Fruit fly (Drosophila melanogaster) whole organism, embryonic: ENCODE results near the gene Dis3l2.

Experiments
- Adf1 ChIP-seq: fragments of 200-800 bp; sonication (Bioruptor generic); IDR thresholded peaks from 2 replicates; pipeline ENCODE4 v1.3.6; 2022; ENCODE audit warnings: missing biosample characterization, missing genetic modification characterization
- Bteb2 ChIP-seq: fragments of 200-800 bp; sonication (Bioruptor generic); optimal IDR thresholded peaks from 2 replicates; lab custom pipeline; 2016; ENCODE audit warnings: missing biosample characterization, missing genetic modification characterization
- CG10321 ChIP-seq: fragments of 200-800 bp; sonication (Bioruptor generic); IDR thresholded peaks from 2 replicates; pipeline ENCODE4 v1.3.6; 2022; ENCODE audit warnings: missing biosample characterization, missing genetic modification characterization
- CG12071 ChIP-seq: fragments of 200-800 bp; sonication (Bioruptor generic); optimal IDR thresholded peaks from 3 replicates; lab custom pipeline; 2018; ENCODE audit warnings: missing biosample characterization, mild to moderate bottlenecking, missing genetic modification characterization
- CG1233 ChIP-seq: fragments of 200-800 bp; sonication (Bioruptor generic); optimal IDR thresholded peaks from 4 replicates; lab custom pipeline; 2018; ENCODE audit warnings: missing biosample characterization, mild to moderate bottlenecking, missing genetic modification characterization
- CG14441 ChIP-seq: fragments of 200-800 bp; sonication (Bioruptor generic); IDR thresholded peaks from 2 replicates; pipeline ENCODE4 v1.3.6; 2022; ENCODE audit warnings: missing biosample characterization, missing genetic modification characterization
- CG1602 ChIP-seq: fragments of 200-800 bp; sonication (Bioruptor generic); optimal IDR thresholded peaks from 3 replicates; lab custom pipeline; 2016; ENCODE audit warnings: missing biosample characterization, missing genetic modification characterization
- CG17186 ChIP-seq: fragments of 200-800 bp; sonication (Bioruptor generic); optimal IDR thresholded peaks from 3 replicates; lab custom pipeline; 2017; ENCODE audit warnings: missing biosample characterization, missing genetic modification reagents, missing genetic modification characterization
- CG1792 ChIP-seq: fragments of 200-800 bp; sonication (Bioruptor generic); optimal IDR thresholded peaks from 2 replicates; lab custom pipeline; 2016; ENCODE audit warnings: missing biosample characterization, missing genetic modification characterization
- CG2678 ChIP-seq: fragments of 200-800 bp; sonication (Bioruptor generic); optimal IDR thresholded peaks from 3 replicates; lab custom pipeline; 2019; ENCODE audit warnings: missing biosample characterization, mild to moderate bottlenecking, missing genetic modification characterization, moderate library complexity
- CG30403 ChIP-seq: fragments of 200-800 bp; sonication (Bioruptor generic); optimal IDR thresholded peaks from 3 replicates; lab custom pipeline; 2016; ENCODE audit warnings: missing biosample characterization, missing genetic modification characterization
- CG31365 ChIP-seq: fragments of 200-800 bp; sonication (Bioruptor generic); optimal IDR thresholded peaks from 2 replicates; lab custom pipeline; 2018; ENCODE audit warnings: missing biosample characterization, mild to moderate bottlenecking, missing genetic modification characterization
- CG5180 ChIP-seq: fragments of 200-800 bp; sonication (Bioruptor generic); optimal IDR thresholded peaks from 3 replicates; lab custom pipeline; 2017; ENCODE audit warnings: missing biosample characterization, missing genetic modification characterization, mild to moderate bottlenecking, moderate library complexity, missing genetic modification reagents
- CG6254 ChIP-seq: fragments of 200-800 bp; sonication (Bioruptor generic); optimal IDR thresholded peaks from 3 replicates; lab custom pipeline; 2017; ENCODE audit warnings: mild to moderate bottlenecking, missing biosample characterization, missing genetic modification reagents, missing genetic modification characterization
- CG7928 ChIP-seq: fragments of 200-800 bp; sonication (Bioruptor generic); optimal IDR thresholded peaks from 2 replicates; lab custom pipeline; 2017; ENCODE audit warnings: missing biosample characterization, mild to moderate bottlenecking, missing genetic modification characterization
- CG7963 ChIP-seq: fragments of 200-800 bp; sonication (Bioruptor generic); IDR thresholded peaks from 3 replicates; pipeline ENCODE4 v1.3.6; 2022; ENCODE audit warnings: missing biosample characterization, missing genetic modification characterization; ENCODE audit not compliant: partially characterized antibody
- CkIIα-i1 ChIP-seq: fragments of 200-800 bp; sonication (Bioruptor generic); IDR thresholded peaks from 2 replicates; pipeline ENCODE4 v1.3.6; 2022; ENCODE audit warnings: missing biosample characterization, missing genetic modification characterization
- D19B ChIP-seq: fragments of 200-800 bp; sonication (Bioruptor generic); optimal IDR thresholded peaks from 2 replicates; lab custom pipeline; 2017; ENCODE audit warnings: missing biosample characterization, mild to moderate bottlenecking, missing genetic modification characterization
- Deaf1 ChIP-seq: fragments of 200-800 bp; optimal IDR thresholded peaks from 3 replicates; lab custom pipeline; 2019; ENCODE audit warnings: missing biosample characterization, mild to moderate bottlenecking, missing genetic modification characterization, moderate library complexity
- Doc3 ChIP-seq: fragments of 200-800 bp; sonication (Bioruptor generic); IDR thresholded peaks from 3 replicates; pipeline ENCODE4 v1.3.6; 2022; ENCODE audit warnings: missing biosample characterization, missing genetic modification characterization; ENCODE audit not compliant: partially characterized antibody
- Drgx ChIP-seq: fragments of 200-800 bp; sonication (Bioruptor generic); IDR thresholded peaks from 2 replicates; pipeline ENCODE4 v1.3.6; 2022; ENCODE audit warnings: missing biosample characterization, missing genetic modification characterization
- Elba2 ChIP-seq: fragments of 200-800 bp; sonication (Bioruptor generic); optimal IDR thresholded peaks from 3 replicates; lab custom pipeline; 2016; ENCODE audit warnings: missing biosample characterization, missing genetic modification characterization
- H15 ChIP-seq: fragments of 200-800 bp; sonication (Bioruptor generic); IDR thresholded peaks from 3 replicates; pipeline ENCODE4 v1.3.6; 2022; ENCODE audit warnings: missing biosample characterization, missing genetic modification characterization
- HLH54F ChIP-seq: fragments of 200-800 bp; sonication (Bioruptor generic); optimal IDR thresholded peaks from 3 replicates; lab custom pipeline; 2016; ENCODE audit warnings: missing biosample characterization, missing genetic modification characterization
- Hr3 ChIP-seq: fragments of 200-800 bp; sonication (Bioruptor generic); optimal IDR thresholded peaks from 3 replicates; lab custom pipeline; 2016; ENCODE audit warnings: missing biosample characterization, missing genetic modification characterization
- Hr78 ChIP-seq, 2 experiments: fragments of 200-800 bp in 1 of 2; fragments of >200 bp in 1 of 2; sonication (Bioruptor generic) in 1 of 2; optimal IDR thresholded peaks; 2 replicates each; lab custom pipeline; 2017 to 2019; ENCODE audit warnings: missing biosample characterization in 2 of 2, missing genetic modification characterization in 2 of 2, mild to moderate bottlenecking in 1 of 2, moderate library complexity in 1 of 2
- NfI ChIP-seq: fragments of 200-800 bp; sonication (Bioruptor generic); optimal IDR thresholded peaks from 3 replicates; lab custom pipeline; 2018; ENCODE audit warnings: missing biosample characterization, mild to moderate bottlenecking, missing genetic modification characterization, moderate library complexity
- Ssrp ChIP-seq: fragments of 200-800 bp; sonication (Bioruptor generic); optimal IDR thresholded peaks from 2 replicates; lab custom pipeline; 2018; ENCODE audit warnings: missing biosample characterization, mild to moderate bottlenecking, missing genetic modification characterization, moderate library complexity
- Usf ChIP-seq: fragments of 200-800 bp; sonication (Bioruptor generic); optimal IDR thresholded peaks from 2 replicates; lab custom pipeline; 2017; ENCODE audit warnings: missing genotype, missing biosample characterization, missing genetic modification characterization
- Xrp1 ChIP-seq: fragments of 200-800 bp; sonication (Bioruptor generic); IDR thresholded peaks from 2 replicates; pipeline ENCODE4 v1.3.6; 2022; ENCODE audit warnings: missing biosample characterization, missing genetic modification characterization
- ab ChIP-seq: fragments of 200-800 bp; sonication (Bioruptor generic); optimal IDR thresholded peaks from 2 replicates; lab custom pipeline; 2016; ENCODE audit warnings: missing biosample characterization, missing genetic modification characterization
- amos ChIP-seq: fragments of 200-800 bp; sonication (Bioruptor generic); IDR thresholded peaks from 2 replicates; pipeline ENCODE4 v1.3.6; 2022; ENCODE audit warnings: missing biosample characterization, missing genetic modification characterization; ENCODE audit not compliant: partially characterized antibody
- br ChIP-seq: fragments of >200 bp; optimal IDR thresholded peaks from 2 replicates; lab custom pipeline; 2017
- corto ChIP-seq: fragments of 200-800 bp; sonication (Bioruptor generic); optimal IDR thresholded peaks from 2 replicates; lab custom pipeline; 2016; ENCODE audit warnings: missing biosample characterization, mild to moderate bottlenecking, missing genetic modification characterization, moderate library complexity
- disco-r ChIP-seq: fragments of 200-800 bp; sonication (Bioruptor generic); optimal IDR thresholded peaks from 2 replicates; lab custom pipeline; 2016; ENCODE audit warnings: missing biosample characterization, missing genetic modification characterization
- esg ChIP-seq: fragments of 200-800 bp; sonication (Bioruptor generic); conservative IDR thresholded peaks from 2 replicates; pipeline ENCODE4 v1.3.6; 2022; ENCODE audit warnings: missing biosample characterization, missing genetic modification characterization
- fd64A ChIP-seq: fragments of 200-800 bp; sonication (Bioruptor generic); optimal IDR thresholded peaks from 3 replicates; lab custom pipeline; 2018; ENCODE audit warnings: missing biosample characterization, mild to moderate bottlenecking, missing genetic modification characterization
- grau ChIP-seq: fragments of 200-800 bp; optimal IDR thresholded peaks from 3 replicates; lab custom pipeline; 2019; ENCODE audit warnings: missing biosample characterization, mild to moderate bottlenecking, missing genetic modification characterization, moderate library complexity
- gsb-n ChIP-seq: fragments of 200-800 bp; sonication (Bioruptor generic); optimal IDR thresholded peaks from 3 replicates; lab custom pipeline; 2018; ENCODE audit warnings: missing biosample characterization, mild to moderate bottlenecking, missing genetic modification characterization
- hb ChIP-seq: fragments of 200-800 bp; sonication (Bioruptor generic); IDR thresholded peaks from 3 replicates; pipeline ENCODE4 v1.3.6; 2022; ENCODE audit warnings: missing biosample characterization, missing genetic modification characterization; ENCODE audit not compliant: partially characterized antibody
- kah ChIP-seq: fragments of 200-800 bp; sonication (Bioruptor generic); optimal IDR thresholded peaks from 2 replicates; lab custom pipeline; 2018; ENCODE audit warnings: missing biosample characterization, mild to moderate bottlenecking, missing genetic modification characterization
- kay ChIP-seq: fragments of 200-800 bp; sonication (Bioruptor generic); optimal IDR thresholded peaks from 2 replicates; lab custom pipeline; 2016; ENCODE audit warnings: missing biosample characterization, missing genetic modification characterization
- nom ChIP-seq: fragments of 200-800 bp; sonication (Bioruptor generic); optimal IDR thresholded peaks from 2 replicates; lab custom pipeline; 2017; ENCODE audit warnings: missing biosample characterization, missing genetic modification characterization, mild to moderate bottlenecking, moderate library complexity, missing genetic modification reagents
- odd ChIP-seq: fragments of 200-800 bp; sonication (Bioruptor generic); optimal IDR thresholded peaks from 2 replicates; lab custom pipeline; 2017; ENCODE audit warnings: missing biosample characterization, mild to moderate bottlenecking, missing genetic modification characterization
- ranshi ChIP-seq: fragments of 200-800 bp; sonication (Bioruptor generic); IDR thresholded peaks from 2 replicates; pipeline ENCODE4 v1.3.6; 2022; ENCODE audit warnings: missing biosample characterization, missing genetic modification characterization
- rib ChIP-seq: fragments of 200-800 bp; sonication (Bioruptor generic); IDR thresholded peaks from 2 replicates; pipeline ENCODE4 v1.3.6; 2022; ENCODE audit warnings: missing biosample characterization, missing genetic modification characterization
- sna ChIP-seq: fragments of 200-800 bp; sonication (Bioruptor generic); IDR thresholded peaks from 2 replicates; pipeline ENCODE4 v1.3.6; 2022; ENCODE audit warnings: missing biosample characterization, missing genetic modification characterization; ENCODE audit not compliant: partially characterized antibody
- tin ChIP-seq: fragments of 200-800 bp; sonication (Bioruptor generic); optimal IDR thresholded peaks from 3 replicates; lab custom pipeline; 2016; ENCODE audit warnings: missing biosample characterization, missing genetic modification characterization
- zf30C ChIP-seq: fragments of 200-800 bp; sonication (Bioruptor generic); optimal IDR thresholded peaks from 3 replicates; lab custom pipeline; 2018; ENCODE audit warnings: missing biosample characterization, mild to moderate bottlenecking, missing genetic modification characterization

Dis3l2 gene

dm6 chr3L:224004-224951 is 11.8 kb downstream of the Dis3l2 start (continued):
- TF ChIP-seq Bteb2 (GFP tag; lab: Kevin White, UChicago) (no peak), fd64A (GFP tag; lab: Kevin White, UChicago) (peak; percentile 1), Hr3 (GFP tag; lab: Kevin White, UChicago) (no peak), Deaf1 (tag; lab: Kevin White, UChicago) (peak; percentile 40), Adf1 (GFP tag; lab: Robert Waterston, UW) (peak; percentile 73), CG12071 (GFP tag; lab: Kevin White, UChicago) (peak; percentile 3), rib (GFP tag; lab: Robert Waterston, UW) (peak; percentile 30), kay (GFP tag; lab: Kevin White, UChicago) (no peak), CG2678 (tag; lab: Kevin White, UChicago) (no peak), CG1233 (GFP tag; lab: Kevin White, UChicago) (no peak), ranshi (GFP tag; lab: Robert Waterston, UW) (peak; percentile 63), kah (no peak), amos (GFP tag; lab: Robert Waterston, UW) (peak; percentile 49; the same call in 1 of the 2 replicates), zf30C (GFP tag; lab: Kevin White, UChicago) (no peak), odd (GFP tag; lab: Kevin White, UChicago) (no peak), Elba2 (no peak), Doc3 (GFP tag; lab: Robert Waterston, UW) (no peak), CkIIα-i1 (GFP tag; lab: Robert Waterston, UW) (no peak), H15 (GFP tag; lab: Robert Waterston, UW) (no peak), grau (tag; lab: Kevin White, UChicago) (no peak), CG7928 (GFP tag; lab: Kevin White, UChicago) (no peak), gsb-n (tag; lab: Kevin White, UChicago) (no peak), CG1792 (no peak), CG7963 (no peak), Drgx (peak; percentile 37; the same call in 1 of the 2 replicates), NfI (no peak), CG17186 (GFP tag; lab: Kevin White, UChicago) (no peak), Usf (GFP tag; lab: Kevin White, UChicago) (no peak), CG30403 (GFP tag; lab: Kevin White, UChicago) (no peak), corto (no peak), sna (GFP tag; lab: Robert Waterston, UW) (no peak), CG1602 (no peak), br (lab: Kevin White, UChicago) (no peak), CG6254 (no peak), hb (GFP tag; lab: Robert Waterston, UW) (no peak), ab (GFP tag; lab: Kevin White, UChicago) (no peak), tin (GFP tag; lab: Kevin White, UChicago) (no peak), CG31365 (tag; lab: Kevin White, UChicago) (no peak), nom (GFP tag; lab: Kevin White, UChicago) (peak; percentile 78), CG14441 (no peak), CG10321 (GFP tag; lab: Robert Waterston, UW) (peak; percentile 96), Hr78 (GFP tag; optimal IDR thresholded peaks at IDR 0.05; lab: Kevin White, UChicago) (no peak), D19B (GFP tag; lab: Kevin White, UChicago) (no peak), Xrp1 (GFP tag; lab: Robert Waterston, UW) (peak; percentile 18), Ssrp (peak; percentile 57), esg (GFP tag; lab: Robert Waterston, UW) (no peak), disco-r (no peak), CG5180 (GFP tag; lab: Kevin White, UChicago) (no peak), HLH54F (GFP tag; lab: Kevin White, UChicago) (no peak)
